Worm (Caenorhabditis elegans) whole organism, L4 larva: Measurements from ENCODE around the gene anoh-1.

Experiments used
- F44E2.7 ChIP-seq: fragments of 200-800 bp; sonication (Bioruptor generic); IDR thresholded peaks from 2 replicates; pipeline ENCODE4 v2.1.2; 2022; ENCODE audit warnings: missing genetic modification characterization, missing compliant biosample characterization
- T26A8.4 ChIP-seq: fragments of 200-800 bp; sonication (Bioruptor generic); IDR thresholded peaks from 2 replicates; pipeline ENCODE4 v1.3.6; 2022; ENCODE audit warnings: missing genetic modification characterization, missing compliant biosample characterization
- Y105C5A.15 ChIP-seq: fragments of 200-800 bp; sonication (Bioruptor generic); IDR thresholded peaks from 2 replicates; pipeline ENCODE4 v1.3.6; 2022; ENCODE audit warnings: missing genetic modification characterization, missing compliant biosample characterization
- Y48G9A.11 ChIP-seq: fragments of 200-800 bp; sonication (Bioruptor generic); IDR thresholded peaks from 2 replicates; pipeline ENCODE4 v1.3.6; 2022; ENCODE audit warnings: missing genetic modification reagents, missing genetic modification characterization, missing compliant biosample characterization
- Y5F2A.4 ChIP-seq: fragments of 200-800 bp; sonication (Bioruptor generic); optimal IDR thresholded peaks from 2 replicates; lab custom pipeline; 2018; ENCODE audit warnings: mild to moderate bottlenecking, missing genetic modification characterization, missing compliant biosample characterization
- ZK337.2 ChIP-seq: fragments of 200-800 bp; sonication (Bioruptor generic); IDR thresholded peaks from 2 replicates; pipeline ENCODE4 v1.3.6; 2022; ENCODE audit warnings: missing genetic modification reagents, missing genetic modification characterization, missing compliant biosample characterization
- ZK546.5 ChIP-seq, 2 experiments: sonication (generic microtip); optimal IDR thresholded peaks; 2 replicates each; lab custom pipeline; 2017; ENCODE audit warnings: missing biosample characterization in 2 of 2, missing genetic modification characterization in 2 of 2
- aha-1 ChIP-seq: fragments of 150-350 bp; peaks from one replicate; lab custom pipeline; 2014; ENCODE audit warnings: missing biosample characterization, missing genetic modification characterization
- ceh-82 ChIP-seq: sonication (generic microtip); optimal IDR thresholded peaks from 2 replicates; lab custom pipeline; 2017; ENCODE audit warnings: missing biosample characterization, missing genetic modification characterization
- ctbp-1 ChIP-seq: fragments of 200-800 bp; sonication (Bioruptor generic); IDR thresholded peaks from 2 replicates; pipeline ENCODE4 v1.3.6; 2022; ENCODE audit warnings: missing genetic modification reagents, missing genetic modification characterization, missing compliant biosample characterization
- dmd-6 ChIP-seq: fragments of 200-800 bp; sonication (Bioruptor generic); IDR thresholded peaks from 2 replicates; pipeline ENCODE4 v1.3.6; 2022; ENCODE audit warnings: missing genetic modification reagents, missing genetic modification characterization, missing compliant biosample characterization
- dmd-9 ChIP-seq: fragments of 200-800 bp; sonication (Bioruptor generic); IDR thresholded peaks from 2 replicates; pipeline ENCODE4 v1.3.6; 2022; ENCODE audit warnings: missing genetic modification reagents, missing genetic modification characterization, missing compliant biosample characterization
- egl-27 ChIP-seq: sonication (generic microtip); optimal IDR thresholded peaks from 3 replicates; lab custom pipeline; 2017; ENCODE audit warnings: missing biosample characterization, missing genetic modification reagents, missing genetic modification characterization
- egl-43 ChIP-seq: fragments of 200-800 bp; sonication (Bioruptor generic); IDR thresholded peaks from 2 replicates; pipeline ENCODE4 v1.3.6; 2022; ENCODE audit warnings: missing genetic modification reagents, missing genetic modification characterization, missing compliant biosample characterization
- hif-1 ChIP-seq, 2 experiments: sonication (generic microtip); optimal IDR thresholded peaks; 2 replicates each; lab custom pipeline; 2016 to 2017; ENCODE audit warnings: missing compliant biosample characterization in 2 of 2, missing genetic modification characterization in 2 of 2, missing genetic modification reagents in 2 of 2, missing genotype in 2 of 2, mild to moderate bottlenecking in 1 of 2
- hlh-11 ChIP-seq: fragments of 200-800 bp; sonication (Bioruptor generic); optimal IDR thresholded peaks from 2 replicates; lab custom pipeline; 2018; ENCODE audit warnings: mild to moderate bottlenecking, missing genetic modification characterization, missing compliant biosample characterization
- hmg-1.1 ChIP-seq: fragments of 200-800 bp; sonication (Bioruptor generic); IDR thresholded peaks from 2 replicates; pipeline ENCODE4 v1.3.6; 2022; ENCODE audit warnings: missing genetic modification reagents, missing genetic modification characterization, missing compliant biosample characterization
- lin-29 ChIP-seq: fragments of 200-800 bp; sonication (Bioruptor generic); IDR thresholded peaks from 2 replicates; pipeline ENCODE4 v1.3.6; 2022; ENCODE audit warnings: missing genetic modification reagents, missing genetic modification characterization, missing compliant biosample characterization
- lin-39 ChIP-seq: fragments of 150-350 bp; optimal IDR thresholded peaks from 2 replicates; lab custom pipeline; 2014; ENCODE audit warnings: missing biosample characterization, missing genetic modification reagents, missing genetic modification characterization
- lir-3 ChIP-seq: sonication (generic microtip); optimal IDR thresholded peaks from 2 replicates; lab custom pipeline; 2016; ENCODE audit warnings: mild to moderate bottlenecking, missing genetic modification characterization, missing compliant biosample characterization
- lsy-2 ChIP-seq, 2 experiments: fragments of 150-350 bp in 1 of 2; sonication (generic microtip) in 1 of 2; optimal IDR thresholded peaks; 2 replicates each; lab custom pipeline; 2014 to 2017; ENCODE audit warnings: missing biosample characterization in 2 of 2, missing genetic modification characterization in 2 of 2
- mdl-1 ChIP-seq, 2 experiments: fragments of 150-350 bp in 1 of 2; sonication (generic microtip) in 1 of 2; optimal IDR thresholded peaks; 2 replicates each; lab custom pipeline; 2014 to 2017; ENCODE audit warnings: missing biosample characterization in 2 of 2, missing genetic modification characterization in 2 of 2
- mdt-29 ChIP-seq: fragments of 200-800 bp; sonication (Bioruptor generic); IDR thresholded peaks from 2 replicates; pipeline ENCODE4 v1.3.6; 2022; ENCODE audit warnings: missing genetic modification reagents, missing genetic modification characterization, missing compliant biosample characterization
- mxl-2 ChIP-seq: fragments of 200-800 bp; sonication (Bioruptor generic); conservative IDR thresholded peaks from 2 replicates; pipeline ENCODE4 v1.3.6; 2022; ENCODE audit warnings: missing genetic modification reagents, missing genetic modification characterization, missing compliant biosample characterization
- mxl-3 ChIP-seq: fragments of 200-800 bp; sonication (Bioruptor generic); optimal IDR thresholded peaks from 2 replicates; lab custom pipeline; 2018; ENCODE audit warnings: mild to moderate bottlenecking, missing genetic modification characterization, missing compliant biosample characterization
- nhr-102 ChIP-seq: sonication (generic microtip); optimal IDR thresholded peaks from 2 replicates; lab custom pipeline; 2016; ENCODE audit warnings: mild to moderate bottlenecking, missing genetic modification characterization, moderate library complexity, missing compliant biosample characterization
- nhr-111 ChIP-seq: fragments of 200-800 bp; sonication (Bioruptor generic); optimal IDR thresholded peaks from 2 replicates; lab custom pipeline; 2018; ENCODE audit warnings: mild to moderate bottlenecking, missing genetic modification characterization, missing compliant biosample characterization
- nhr-237 ChIP-seq: sonication (generic microtip); optimal IDR thresholded peaks from 2 replicates; lab custom pipeline; 2017; ENCODE audit warnings: missing biosample characterization, missing genetic modification characterization
- nhr-25 ChIP-seq: sonication (generic microtip); optimal IDR thresholded peaks from 2 replicates; lab custom pipeline; 2017; ENCODE audit warnings: missing genetic modification characterization, mild to moderate bottlenecking, missing compliant biosample characterization, antibody characterized with exemption, moderate library complexity, borderline replicate concordance; ENCODE audit not compliant: insufficient read depth
- nhr-28 ChIP-seq: fragments of 150-350 bp; optimal IDR thresholded peaks from 2 replicates; lab custom pipeline; 2014; ENCODE audit warnings: missing biosample characterization, missing genetic modification characterization
- nhr-76 ChIP-seq: fragments of 150-350 bp; optimal IDR thresholded peaks from 2 replicates; lab custom pipeline; 2014; ENCODE audit warnings: missing biosample characterization, missing genetic modification characterization
- nhr-77 ChIP-seq: fragments of 150-350 bp; optimal IDR thresholded peaks from 2 replicates; lab custom pipeline; 2014; ENCODE audit warnings: missing biosample characterization, missing genetic modification characterization
- set-16 ChIP-seq: fragments of 200-800 bp; sonication (Bioruptor generic); IDR thresholded peaks from 2 replicates; pipeline ENCODE4 v1.3.6; 2022; ENCODE audit warnings: missing genetic modification reagents, missing genetic modification characterization, missing compliant biosample characterization
- skn-1 ChIP-seq: fragments of 150-350 bp; optimal IDR thresholded peaks from 2 replicates; lab custom pipeline; 2014; ENCODE audit warnings: missing biosample characterization, missing genetic modification characterization
- spr-1 ChIP-seq: sonication (generic microtip); optimal IDR thresholded peaks from 2 replicates; lab custom pipeline; 2016; ENCODE audit warnings: mild to moderate bottlenecking, missing genetic modification characterization, missing compliant biosample characterization
- spr-3 ChIP-seq: fragments of 200-800 bp; sonication (Bioruptor generic); optimal IDR thresholded peaks from 2 replicates; lab custom pipeline; 2018; ENCODE audit warnings: mild to moderate bottlenecking, missing genetic modification characterization, missing compliant biosample characterization
- unc-39 ChIP-seq: sonication (generic microtip); optimal IDR thresholded peaks from 2 replicates; lab custom pipeline; 2017; ENCODE audit warnings: missing biosample characterization, missing genetic modification characterization
- zag-1 ChIP-seq: fragments of 150-350 bp; optimal IDR thresholded peaks from 2 replicates; lab custom pipeline; 2014; ENCODE audit warnings: missing biosample characterization, missing genetic modification characterization
- zfp-3 ChIP-seq: fragments of 200-800 bp; sonication (Bioruptor generic); conservative IDR thresholded peaks from 2 replicates; pipeline ENCODE4 v1.3.6; 2022; ENCODE audit warnings: missing genetic modification reagents, missing genetic modification characterization, missing compliant biosample characterization

The anoh-1 gene

DNA sequence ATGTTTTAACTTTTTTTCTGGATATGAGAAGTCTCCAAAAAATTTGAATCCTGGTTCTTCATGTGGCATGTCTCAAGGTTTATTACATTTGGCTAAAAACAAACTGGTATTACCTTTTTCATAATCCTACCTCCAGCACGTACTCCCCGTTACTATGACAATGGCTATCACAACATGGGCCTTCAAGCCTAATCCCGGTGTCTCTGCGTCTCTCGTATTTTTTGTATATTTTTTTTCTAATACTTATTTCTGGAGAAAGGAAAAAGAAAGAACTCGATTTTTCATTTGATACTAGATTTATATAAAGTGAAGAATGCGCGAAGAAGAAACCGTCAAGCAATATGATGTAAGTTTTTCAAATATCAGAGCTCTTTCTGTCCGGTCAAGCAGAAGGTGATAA lies at the start of gene anoh-1:
anoh-1 (plus strand) TSS at position 301 of the 400 bp plus-strand sequence.
- no peak for TF ChIP-seq hmg-1.1 (GFP tag; lab: Robert Waterston, UW)
- TF ChIP-seq zfp-3 = no peak
- TF ChIP-seq ZK337.2 = no peak
- no peak for TF ChIP-seq hlh-11 (tag; lab: Kevin White, UChicago)
- no peak for TF ChIP-seq spr-1
- no peak for TF ChIP-seq lin-29 (GFP tag; lab: Robert Waterston, UW)
- TF ChIP-seq lsy-2 (tag; optimal IDR thresholded peaks at IDR 0.05; lab: Kevin White, UChicago) = no peak
- no peak for TF ChIP-seq mxl-3

DNA sequence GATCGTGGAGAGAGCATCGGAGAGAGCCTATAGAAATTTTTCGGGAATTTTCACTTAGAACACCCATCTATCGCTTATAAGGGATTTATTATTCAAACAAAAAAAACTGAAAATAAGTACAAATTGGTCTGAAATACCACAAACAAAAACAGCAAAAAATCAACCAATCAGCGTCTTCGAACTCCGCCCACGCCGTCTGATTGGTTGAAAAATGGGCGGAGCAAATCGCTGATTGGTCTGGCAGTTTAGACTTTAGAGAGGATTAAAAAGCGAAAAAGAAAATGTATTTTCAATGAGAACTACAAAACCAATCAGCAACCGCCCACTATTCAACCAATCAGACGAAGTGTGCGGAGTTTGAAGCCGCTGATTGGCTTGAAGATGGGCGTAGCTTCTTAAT lies 45.3 kb upstream of the anoh-1 start:
- TF ChIP-seq nhr-102 (tag; lab: Kevin White, UChicago) = no peak
- TF ChIP-seq F44E2.7 = no peak
- no peak for TF ChIP-seq nhr-76 (tag; lab: Kevin White, UChicago)
- no peak for TF ChIP-seq mxl-3
- TF ChIP-seq mxl-2 (GFP tag; lab: Robert Waterston, UW) = no peak
- TF ChIP-seq egl-43 (GFP tag; lab: Robert Waterston, UW) = no peak
- no peak for TF ChIP-seq hlh-11 (tag; lab: Kevin White, UChicago)
- TF ChIP-seq ceh-82 (tag; lab: Kevin White, UChicago) = no peak
- no peak for TF ChIP-seq dmd-6 (GFP tag; lab: Robert Waterston, UW)

DNA sequence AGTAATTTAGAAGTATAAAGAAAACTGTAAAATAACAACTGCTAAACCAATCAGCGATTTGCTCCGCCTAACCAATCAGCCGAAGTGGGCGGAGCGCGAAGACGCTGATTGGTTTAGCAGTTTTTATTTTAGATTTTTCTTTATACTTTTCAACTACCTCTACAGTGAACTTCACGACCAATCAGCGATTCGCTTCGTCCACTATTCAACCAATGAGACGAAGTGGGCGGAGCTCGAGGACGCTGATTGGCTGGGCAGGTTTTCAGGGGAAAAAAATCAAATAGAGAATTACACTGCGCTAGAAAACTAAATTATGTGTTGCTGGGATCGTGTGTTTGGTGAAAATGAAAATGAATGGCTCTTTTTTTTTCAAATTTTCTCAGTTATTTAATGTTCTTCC lies 44.5 kb upstream of the anoh-1 start:
- TF ChIP-seq aha-1 = peak; percentile 65
- no peak for TF ChIP-seq zag-1 (tag; lab: Kevin White, UChicago)

DNA sequence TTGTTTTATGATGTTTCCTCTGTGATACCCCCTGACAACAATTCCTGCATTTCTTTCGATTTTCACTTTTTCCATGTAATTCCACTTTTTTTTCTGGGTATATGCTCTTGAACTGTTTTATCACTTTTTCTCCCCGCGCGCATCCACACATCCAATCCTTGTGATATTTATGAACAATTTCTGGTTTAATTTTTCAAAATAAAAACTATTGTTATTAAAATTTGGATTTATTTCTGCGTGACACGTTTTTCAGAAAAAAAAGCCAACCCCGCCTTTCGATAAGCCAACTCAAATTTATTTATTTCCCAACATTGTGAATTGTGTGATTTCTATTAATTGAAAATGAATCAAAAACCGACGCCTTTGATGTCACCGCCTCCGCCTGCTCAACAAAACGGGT lies 41.7 kb upstream of the anoh-1 start, which contains the start of gene Y39E4B.11:
Y39E4B.11 (plus strand) TSS at position 301 of the 400 bp plus-strand sequence.
- 0 out of 2 replicates have a peak, but pooled peaks have one; percentile 10 for TF ChIP-seq ctbp-1 (GFP tag; lab: Robert Waterston, UW)
- no peak for TF ChIP-seq nhr-237 (tag; lab: Kevin White, UChicago)
- peak; percentile 58 for TF ChIP-seq nhr-111 (GFP tag; lab: Kevin White, UChicago)

DNA sequence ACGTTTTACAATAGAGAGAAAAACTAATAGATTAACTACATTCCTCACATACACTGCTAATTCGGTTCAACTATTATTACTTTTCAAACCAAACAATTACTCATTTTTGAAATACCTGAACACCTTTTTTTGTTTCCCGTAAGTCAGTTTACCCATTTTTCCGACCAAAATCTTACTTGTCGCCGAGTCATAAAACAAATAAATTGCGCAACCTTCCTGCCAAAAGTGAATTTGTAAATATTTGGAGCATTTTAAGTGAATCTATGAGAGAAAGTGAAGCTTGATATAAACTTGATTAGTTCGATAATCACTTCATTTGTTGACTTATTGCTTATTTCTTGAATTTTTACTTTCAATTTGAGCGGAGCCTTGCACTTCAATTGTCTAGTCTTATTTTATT lies 37.4 kb upstream of the anoh-1 start:
- TF ChIP-seq hif-1 (tag; optimal IDR thresholded peaks at IDR 0.05; lab: Kevin White, UChicago) = no peak
- TF ChIP-seq spr-3 (GFP tag; lab: Kevin White, UChicago) = no peak
- no peak for TF ChIP-seq set-16
- no peak for TF ChIP-seq ZK546.5 (tag; optimal IDR thresholded peaks at IDR 0.05; lab: Kevin White, UChicago)
- no peak for TF ChIP-seq unc-39 (tag; lab: Kevin White, UChicago)
- TF ChIP-seq T26A8.4 (GFP tag; lab: Robert Waterston, UW) = no peak
- no peak for TF ChIP-seq mdt-29 (GFP tag; lab: Robert Waterston, UW)

DNA sequence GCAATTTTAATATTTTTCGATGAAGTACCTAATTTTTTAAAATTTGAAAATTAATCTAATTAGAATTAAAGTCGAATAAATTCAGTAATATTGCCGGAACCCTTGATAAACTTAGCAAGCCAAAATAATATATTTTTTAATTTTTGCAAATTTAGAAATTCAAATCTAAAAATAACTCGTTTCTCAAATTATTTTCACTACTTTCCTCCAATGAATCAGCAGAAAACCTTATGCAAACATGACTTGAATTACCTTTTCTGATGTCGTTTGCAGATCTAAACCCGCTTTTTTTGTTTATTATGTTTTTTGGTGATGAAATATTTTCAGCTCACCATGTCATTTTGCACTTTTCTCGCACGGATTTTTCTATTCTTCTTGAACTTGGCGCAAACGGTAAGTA lies 34.0 kb upstream of the anoh-1 start, which contains the start of gene tsp-3:
tsp-3 (plus strand) TSS at position 301 of the 400 bp plus-strand sequence.
- TF ChIP-seq spr-1 = no peak
- no peak for TF ChIP-seq mdl-1 (tag; optimal IDR thresholded peaks at IDR 0.05; lab: Kevin White, UChicago)
- TF ChIP-seq nhr-28 (tag; lab: Kevin White, UChicago) = no peak
- no peak for TF ChIP-seq dmd-9 (GFP tag; lab: Robert Waterston, UW)
- TF ChIP-seq skn-1 = no peak
- no peak for TF ChIP-seq ZK337.2
- TF ChIP-seq lin-39 = no peak
- no peak for TF ChIP-seq nhr-77
- TF ChIP-seq Y105C5A.15 = no peak
- no peak for TF ChIP-seq Y48G9A.11 (GFP tag; lab: Robert Waterston, UW)
- no peak for TF ChIP-seq nhr-25 (tag; lab: Kevin White, UChicago)
- no peak for TF ChIP-seq egl-27 (tag; lab: Kevin White, UChicago)
- TF ChIP-seq Y5F2A.4 (GFP tag; lab: Kevin White, UChicago) = no peak
- TF ChIP-seq lir-3 (tag; lab: Kevin White, UChicago) = no peak
